Worm (Caenorhabditis elegans): ENCODE data around the gene ard-1.

ard-1 gene

DNA sequence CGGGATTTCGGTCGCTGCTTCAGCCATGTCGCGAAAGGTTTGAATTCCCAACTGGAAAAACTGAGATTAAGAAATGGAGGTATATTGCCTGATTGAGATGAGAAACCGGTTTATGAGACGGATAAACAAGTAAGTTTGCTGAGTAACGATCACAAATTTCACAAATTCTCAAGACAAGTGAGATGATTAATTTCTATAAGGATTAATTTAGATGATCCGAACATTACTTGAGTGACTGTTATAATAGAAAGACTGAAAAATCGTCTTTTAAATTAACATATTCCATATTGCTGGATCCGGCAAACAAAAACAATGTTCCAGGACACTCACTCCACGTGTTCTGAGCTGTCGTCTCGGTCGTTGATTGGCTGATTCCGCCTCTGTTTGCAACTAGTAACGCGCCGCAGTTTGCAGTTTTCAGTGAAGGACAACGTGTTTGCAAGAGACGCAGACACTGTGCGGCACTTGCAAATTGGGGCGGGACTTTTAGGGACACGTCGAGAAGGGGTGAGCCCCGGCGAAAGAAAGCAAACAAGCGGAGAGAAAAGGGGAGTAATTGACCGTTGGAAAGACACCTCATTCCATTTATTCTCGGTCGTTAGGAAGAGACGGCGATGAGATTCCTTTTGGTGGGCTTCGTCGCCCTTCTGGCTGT lies 12.1 kb upstream of the ard-1 start, which contains the start of the genes imp-2 and enpl-1 (continued):
- TF ChIP-seq fkh-3 (tag; optimal IDR thresholded peaks at IDR 0.05) (no peak), ztf-3 (GFP tag; optimal IDR thresholded peaks at IDR 0.05) (no peak), B0019.2 (GFP tag; conservative IDR thresholded peaks at IDR 0.05) (no peak), madf-3 (GFP tag; IDR thresholded peaks at IDR 0.05) (peak; percentile 72; the same call in 1 of the 2 replicates), ztf-18 (tag; optimal IDR thresholded peaks at IDR 0.05) (peak; percentile 76), ztf-6 (GFP tag; IDR thresholded peaks at IDR 0.05) (no peak), die-1 (tag; optimal IDR thresholded peaks at IDR 0.05) (peak; percentile 12), lin-26 (GFP tag; IDR thresholded peaks at IDR 0.05) (peak; percentile 66; the same call in 1 of the 2 replicates), dpl-1 (GFP tag; optimal IDR thresholded peaks at IDR 0.05) (peak; percentile 48), lin-40 (tag; optimal IDR thresholded peaks at IDR 0.05) (peak; percentile 85), nhr-90 (tag; optimal IDR thresholded peaks at IDR 0.05) (peak; percentile 82), tbp1 (GFP tag; optimal IDR thresholded peaks at IDR 0.05) (peak; percentile 65), madf-10 (tag; optimal IDR thresholded peaks at IDR 0.05) (peak; percentile 77), ZK185.1 (tag; optimal IDR thresholded peaks at IDR 0.05; ENCODE audit: poor library complexity, severe bottlenecking) (peak; percentile 57), egl-44 (GFP tag; IDR thresholded peaks at IDR 0.05) (peak; percentile 55; the same call in 1 of the 2 replicates), Y95B8A.8 (GFP tag; IDR thresholded peaks at IDR 0.05) (0 out of 2 replicates have a peak, but pooled peaks have one; percentile 20), D2030.7 (GFP tag; IDR thresholded peaks at IDR 0.05) (peak; percentile 53; the same call in 1 of the 2 replicates), F37B4.10 (GFP tag; IDR thresholded peaks at IDR 0.05) (no peak), xnd-1 (tag; optimal IDR thresholded peaks at IDR 0.05) (no peak), egrh-3 (GFP tag; IDR thresholded peaks at IDR 0.05) (peak; percentile 69), atf-7 (tag; optimal IDR thresholded peaks at IDR 0.05) (peak; percentile 63), nfya-1 (tag; optimal IDR thresholded peaks at IDR 0.05; ENCODE audit: borderline replicate concordance, insufficient read depth) (no peak), let-607 (tag; optimal IDR thresholded peaks at IDR 0.05) (peak; percentile 100), snpc-1.1 (tag; optimal IDR thresholded peaks at IDR 0.05; ENCODE audit: insufficient read depth) (no peak), hmg-1.2 (GFP tag; IDR thresholded peaks at IDR 0.05) (peak; percentile 97), ets-4 (GFP tag; optimal IDR thresholded peaks at IDR 0.05) (peak; percentile 80), F49E8.2 (tag; optimal IDR thresholded peaks at IDR 0.05; ENCODE audit: insufficient read depth) (peak; percentile 34), mel-28 (tag; optimal IDR thresholded peaks at IDR 0.05; ENCODE audit: borderline replicate concordance) (no peak), snpc-4 (GFP tag; optimal IDR thresholded peaks at IDR 0.05) (no peak), snpc-4 (tag; optimal IDR thresholded peaks at IDR 0.05) (peak in 3 of 4 experiments; percentile 68 to 78 (median 71)), athp-1 (tag; optimal IDR thresholded peaks at IDR 0.05) (peak; percentile 22), dox-1 (GFP tag; IDR thresholded peaks at IDR 0.05) (peak; percentile 96), let-526 (GFP tag; IDR thresholded peaks at IDR 0.05) (peak; percentile 40; the same call in 1 of the 2 replicates), C17E4.6 (GFP tag; IDR thresholded peaks at IDR 0.05) (no peak), pha-4 (tag; optimal IDR thresholded peaks at IDR 0.05) (no peak), mxl-1 (tag; optimal IDR thresholded peaks at IDR 0.05) (no peak), egl-18 (GFP tag; IDR thresholded peaks at IDR 0.05) (no peak), lag-1 (GFP tag; IDR thresholded peaks at IDR 0.05) (no peak), chd-7 (tag; optimal IDR thresholded peaks at IDR 0.05) (peak; percentile 79), gei-17 (GFP tag; optimal IDR thresholded peaks at IDR 0.05) (peak; percentile 46), attf-5 (GFP tag; optimal IDR thresholded peaks at IDR 0.05) (peak; percentile 88), F33H1.4 (GFP tag; IDR thresholded peaks at IDR 0.05) (peak; percentile 63), F57A8.1 (GFP tag; optimal IDR thresholded peaks at IDR 0.05) (peak; percentile 40), hrde-1 (tag; optimal IDR thresholded peaks at IDR 0.05; ENCODE audit: borderline replicate concordance) (no peak), lir-1 (GFP tag; conservative IDR thresholded peaks at IDR 0.05) (peak; percentile 58; the same call in 1 of the 2 replicates), ceh-79 (tag; optimal IDR thresholded peaks at IDR 0.05) (no peak)

All from whole organism, young adult.